Fruit fly (Drosophila melanogaster) S2 (cell line): ENCODE data around the gene CG32213.

Experiments used
- CG8478 ChIP-seq: fragments of >200 bp; optimal IDR thresholded peaks from 2 replicates; lab custom pipeline; 2018
- CTCF ChIP-seq, 2 experiments: fragments of >200 bp; optimal IDR thresholded peaks; 2 replicates each; lab custom pipeline; 2018

dm6 chr3L:19442239-19442638 lies 33.4 kb upstream of the CG32213 start:
- TF ChIP-seq CTCF (optimal IDR thresholded peaks at IDR 0.05; lab: Kevin White, UChicago) (no peak), CG8478 (no peak)
